Worm (Caenorhabditis elegans): Measurements from ENCODE around the gene phat-5.

Gene phat-5

DNA sequence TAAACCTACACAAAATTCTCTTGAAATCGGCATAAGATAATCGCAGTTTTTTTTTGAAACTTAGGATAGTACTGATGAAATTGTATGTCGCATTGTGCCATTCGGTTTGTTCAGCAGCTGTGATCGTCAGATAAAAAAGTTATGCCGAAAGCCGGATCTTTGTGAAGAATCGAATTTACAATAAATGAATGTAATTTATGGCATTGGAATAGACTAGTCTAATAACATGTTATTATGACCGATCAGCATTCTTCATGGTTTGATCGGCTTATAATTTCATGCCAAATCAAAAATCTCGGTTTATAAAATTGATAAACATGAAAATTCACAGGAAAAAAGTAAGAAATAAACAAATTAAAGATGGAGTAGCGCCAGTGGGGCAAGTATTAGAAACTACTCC lies 9.8 kb downstream of the phat-5 start, which contains the start of gene srw-134:
Gene srw-134 (minus strand): TSS at position 101 of the 400 bp plus-strand sequence.
- TF ChIP-seq nhr-41 (GFP tag; IDR thresholded peaks at IDR 0.05) = no peak
- no peak for TF ChIP-seq mdt-29 (GFP tag; IDR thresholded peaks at IDR 0.05)
- no peak for TF ChIP-seq lin-15B (tag; optimal IDR thresholded peaks at IDR 0.05)
- no peak for TF ChIP-seq unc-62 (GFP tag; optimal IDR thresholded peaks at IDR 0.05 in 1 of 2)
- TF ChIP-seq unc-62 (tag; optimal IDR thresholded peaks at IDR 0.05) = no peak
- no peak for TF ChIP-seq dpl-1 (GFP tag; optimal IDR thresholded peaks at IDR 0.05)
- TF ChIP-seq zag-1 (tag; optimal IDR thresholded peaks at IDR 0.05) = no peak
- TF ChIP-seq mep-1 (tag; optimal IDR thresholded peaks at IDR 0.05) = no peak
- TF ChIP-seq dmd-6 (GFP tag; IDR thresholded peaks at IDR 0.05) = no peak
- no peak for TF ChIP-seq php-3 (GFP tag; IDR thresholded peaks at IDR 0.05)
- TF ChIP-seq vab-7 (GFP tag; IDR thresholded peaks at IDR 0.05) = no peak
- no peak for TF ChIP-seq hlh-30 (tag; optimal IDR thresholded peaks at IDR 0.05; ENCODE audit: insufficient read depth)

ce11 chrV:4109873-4110272 lies 12.4 kb downstream of the phat-5 start, which contains the start of gene clc-18:
Gene clc-18 (minus strand): TSS chrV:4109973.
- TF ChIP-seq nhr-28 (tag; optimal IDR thresholded peaks at IDR 0.05) (no peak), unc-62 (GFP tag; optimal IDR thresholded peaks at IDR 0.05 in 1 of 2) (peak in 1 of 2 experiments; percentile 7), unc-62 (tag; optimal IDR thresholded peaks at IDR 0.05) (no peak)

DNA sequence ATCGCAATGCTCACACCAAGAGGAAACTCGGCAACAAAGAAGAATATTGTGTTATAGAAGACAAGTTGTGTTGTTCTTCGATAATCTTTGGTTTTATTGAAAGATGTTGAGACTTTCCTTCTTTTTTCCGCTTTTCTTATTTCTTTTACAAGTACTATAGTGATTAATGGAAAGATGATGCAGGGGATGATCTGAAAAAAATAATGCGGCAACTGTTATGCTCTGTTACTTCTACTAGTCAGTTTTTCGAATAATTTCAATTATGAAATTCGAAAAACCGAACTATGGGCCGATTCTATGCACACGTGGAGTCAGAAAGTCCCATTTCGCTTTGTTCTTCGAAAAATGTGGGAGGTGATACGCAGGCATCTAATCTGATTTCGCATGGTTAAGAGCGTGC lies 15.6 kb downstream of the phat-5 start:
- TF ChIP-seq tra-1 (GFP tag; IDR thresholded peaks at IDR 0.05) (no peak), dmd-8 (GFP tag; IDR thresholded peaks at IDR 0.05) (no peak), lsy-2 (tag; optimal IDR thresholded peaks at IDR 0.05) (no peak), mxl-2 (GFP tag; conservative IDR thresholded peaks at IDR 0.05) (no peak), sdz-12 (GFP tag; optimal IDR thresholded peaks at IDR 0.05) (no peak), ztf-7 (tag; optimal IDR thresholded peaks at IDR 0.05) (no peak), ceh-32 (tag; optimal IDR thresholded peaks at IDR 0.05; ENCODE audit: poor library complexity) (no peak), jun-1 (tag; optimal IDR thresholded peaks at IDR 0.05) (no peak), R02D3.7 (tag; optimal IDR thresholded peaks at IDR 0.05) (no peak), lin-38 (GFP tag; IDR thresholded peaks at IDR 0.05) (no peak), nhr-237 (tag; optimal IDR thresholded peaks at IDR 0.05) (no peak), F26F4.8 (GFP tag; conservative IDR thresholded peaks at IDR 0.05) (no peak)

- no peak for TF ChIP-seq aly-2 (tag; optimal IDR thresholded peaks at IDR 0.05)
- no peak for TF ChIP-seq lin-38 (GFP tag; IDR thresholded peaks at IDR 0.05)
- no peak for TF ChIP-seq mdt-29 (GFP tag; IDR thresholded peaks at IDR 0.05)
- TF ChIP-seq arid-1 (GFP tag; conservative IDR thresholded peaks at IDR 0.05) = no peak
- TF ChIP-seq skn-1 (tag; optimal IDR thresholded peaks at IDR 0.05) = no peak
- TF ChIP-seq nhr-237 (tag; optimal IDR thresholded peaks at IDR 0.05) = no peak
- no peak for TF ChIP-seq jun-1 (tag; optimal IDR thresholded peaks at IDR 0.05)
- TF ChIP-seq mes-2 (tag; optimal IDR thresholded peaks at IDR 0.05; ENCODE audit: poor library complexity, severe bottlenecking) = no peak
- no peak for TF ChIP-seq nhr-10 (tag; optimal IDR thresholded peaks at IDR 0.05)
These were observed 18.0 kb downstream of the phat-5 start, which contains the start of gene srj-39 for ce11 chrV:4104298-4104697. Gene srj-39 (plus strand): TSS chrV:4104598.

ce11 chrV:4101567-4101966 lies 20.7 kb downstream of the phat-5 start, which contains the start of gene srj-40:
Gene srj-40 (plus strand): TSS chrV:4101867.
- no peak for TF ChIP-seq madf-5 (GFP tag; IDR thresholded peaks at IDR 0.05)
- TF ChIP-seq dve-1 (tag; optimal IDR thresholded peaks at IDR 0.05; ENCODE audit: insufficient read depth) = no peak
- TF ChIP-seq unc-62 (GFP tag; optimal IDR thresholded peaks at IDR 0.05 in 1 of 2) = no peak
- TF ChIP-seq unc-62 (tag; optimal IDR thresholded peaks at IDR 0.05) = no peak
- TF ChIP-seq mxl-3 (GFP tag; optimal IDR thresholded peaks at IDR 0.05) = no peak
- TF ChIP-seq F37D6.2 (tag; optimal IDR thresholded peaks at IDR 0.05) = no peak
- TF ChIP-seq pha-4 (GFP tag; IDR thresholded peaks at IDR 0.05) = no peak
- no peak for TF ChIP-seq pha-4 (tag; optimal IDR thresholded peaks at IDR 0.05)
- TF ChIP-seq set-16 (GFP tag; IDR thresholded peaks at IDR 0.05) = no peak
- no peak for TF ChIP-seq ceh-62 (tag; optimal IDR thresholded peaks at IDR 0.05)
- no peak for TF ChIP-seq nhr-77 (tag; optimal IDR thresholded peaks at IDR 0.05)
